Worm (Caenorhabditis elegans) whole organism, dauer: ENCODE data around the gene rpy-1.

Experiments
- unc-62 ChIP-seq: sonication (generic microtip); optimal IDR thresholded peaks from 2 replicates; lab custom pipeline; 2017; ENCODE audit warnings: missing biosample characterization, missing genetic modification reagents, missing genetic modification characterization

rpy-1 gene

ce11 chrII:6689088-6689487 lies 16.4 kb downstream of the rpy-1 start:
- TF ChIP-seq unc-62 (GFP tag; lab: Kevin White, UChicago) = no peak

ce11 chrII:6685964-6686363 lies 19.5 kb downstream of the rpy-1 start:
- no peak for TF ChIP-seq unc-62 (GFP tag; lab: Kevin White, UChicago)

ce11 chrII:6683663-6684285 lies 21.7 kb downstream of the rpy-1 start, which contains the start of gene gyf-1:
Gene gyf-1, plus strand, starts transcription at chrII:6684235.
- no peak for TF ChIP-seq unc-62 (GFP tag; lab: Kevin White, UChicago)

ce11 chrII:6682918-6683317 lies 22.5 kb downstream of the rpy-1 start:
- TF ChIP-seq unc-62 (GFP tag; lab: Kevin White, UChicago) = no peak

- no peak for TF ChIP-seq unc-62 (GFP tag; lab: Kevin White, UChicago)
Measured at ce11 chrII:6681478-6681877, 24.0 kb downstream of the rpy-1 start.

- no peak for TF ChIP-seq unc-62 (GFP tag; lab: Kevin White, UChicago)
Measured at ce11 chrII:6679724-6680123, 25.7 kb downstream of the rpy-1 start, which contains the start of gene ift-74. Gene ift-74, plus strand, starts transcription at chrII:6680024.

- no peak for TF ChIP-seq unc-62 (GFP tag; lab: Kevin White, UChicago)
Measured at ce11 chrII:6673894-6674293, 31.5 kb downstream of the rpy-1 start, which contains the start of gene H43E16.1. Gene H43E16.1, plus strand, starts transcription at chrII:6674268.

- no peak for TF ChIP-seq unc-62 (GFP tag; lab: Kevin White, UChicago)
Measured at ce11 chrII:6668496-6668895, 36.9 kb downstream of the rpy-1 start.

ce11 chrII:6667534-6667933 lies 37.9 kb downstream of the rpy-1 start:
- TF ChIP-seq unc-62 (GFP tag; lab: Kevin White, UChicago) = no peak

- TF ChIP-seq unc-62 (GFP tag; lab: Kevin White, UChicago) = no peak
Measured at ce11 chrII:6666598-6666997, 38.8 kb downstream of the rpy-1 start, which contains the start of gene T19D12.1. Gene T19D12.1, plus strand, starts transcription at chrII:6666898.

- TF ChIP-seq unc-62 (GFP tag; lab: Kevin White, UChicago) = no peak
Measured at ce11 chrII:6665908-6666307, 39.5 kb downstream of the rpy-1 start.

ce11 chrII:6663799-6664198 lies 41.6 kb downstream of the rpy-1 start:
- no peak for TF ChIP-seq unc-62 (GFP tag; lab: Kevin White, UChicago)

- no peak for TF ChIP-seq unc-62 (GFP tag; lab: Kevin White, UChicago)
Measured at ce11 chrII:6661211-6661610, 44.2 kb downstream of the rpy-1 start, which contains the start of gene T19D12.2. Gene T19D12.2, plus strand, starts transcription at chrII:6661335.

- TF ChIP-seq unc-62 (GFP tag; lab: Kevin White, UChicago) = no peak
Measured at ce11 chrII:6658766-6659165, 46.7 kb downstream of the rpy-1 start, which contains the start of gene T19D12.10. Gene T19D12.10, minus strand, starts transcription at chrII:6658866.

ce11 chrII:6654284-6654683 lies 51.2 kb downstream of the rpy-1 start, which contains the start of gene T19D12.9:
Gene T19D12.9, minus strand, starts transcription at chrII:6654384.
- no peak for TF ChIP-seq unc-62 (GFP tag; lab: Kevin White, UChicago)
